Worm (Caenorhabditis elegans) whole organism, early embryonic: ENCODE data around the gene Y62H9A.1.

Source experiments
- B0310.2 ChIP-seq: sonication (generic microtip); optimal IDR thresholded peaks from 2 replicates; lab custom pipeline; 2016; ENCODE audit warnings: mild to moderate bottlenecking, missing genetic modification characterization, missing compliant biosample characterization
- F13C5.2 ChIP-seq: sonication (generic microtip); optimal IDR thresholded peaks from 2 replicates; lab custom pipeline; 2017; ENCODE audit warnings: mild to moderate bottlenecking, missing genetic modification characterization, inconsistent platforms, missing compliant biosample characterization
- aly-1 ChIP-seq: sonication (generic microtip); optimal IDR thresholded peaks from 2 replicates; lab custom pipeline; 2016; ENCODE audit warnings: missing genetic modification characterization, missing compliant biosample characterization
- ama-1 ChIP-seq: fragments of 150-350 bp; optimal IDR thresholded peaks from 2 replicates; lab custom pipeline; 2014
- ceh-13 ChIP-seq: fragments of 200-800 bp; sonication (Bioruptor generic); optimal IDR thresholded peaks from 2 replicates; lab custom pipeline; 2018; ENCODE audit warnings: mild to moderate bottlenecking, missing genetic modification characterization, missing compliant biosample characterization
- ceh-36 ChIP-seq: sonication (generic microtip); optimal IDR thresholded peaks from 2 replicates; lab custom pipeline; 2016; ENCODE audit warnings: missing genetic modification characterization, inconsistent platforms, missing compliant biosample characterization
- ets-7 ChIP-seq: sonication (generic microtip); optimal IDR thresholded peaks from 2 replicates; lab custom pipeline; 2016; ENCODE audit warnings: missing genotype, missing genetic modification characterization, missing compliant biosample characterization
- flt-1 ChIP-seq: fragments of 200-800 bp; sonication (Bioruptor generic); IDR thresholded peaks from 2 replicates; pipeline ENCODE4 v1.3.6; 2022; ENCODE audit warnings: missing genetic modification characterization, missing compliant biosample characterization
- hmbx-1 ChIP-seq: sonication (generic microtip); optimal IDR thresholded peaks from 2 replicates; lab custom pipeline; 2016; ENCODE audit warnings: mild to moderate bottlenecking, missing genetic modification characterization, missing compliant biosample characterization
- hmg-4 ChIP-seq: fragments of 200-800 bp; sonication (Bioruptor generic); optimal IDR thresholded peaks from 2 replicates; lab custom pipeline; 2018; ENCODE audit warnings: mild to moderate bottlenecking, missing genetic modification characterization, missing compliant biosample characterization
- hnd-1 ChIP-seq: sonication (generic microtip); optimal IDR thresholded peaks from 2 replicates; lab custom pipeline; 2016; ENCODE audit warnings: missing genetic modification characterization, missing compliant biosample characterization
- pes-1 ChIP-seq: fragments of 200-800 bp; sonication (Bioruptor generic); IDR thresholded peaks from 2 replicates; pipeline ENCODE4 v1.3.6; 2022; ENCODE audit warnings: missing genetic modification reagents, missing genetic modification characterization, missing compliant biosample characterization
- scrt-1 ChIP-seq: fragments of 200-800 bp; sonication (Bioruptor generic); IDR thresholded peaks from 2 replicates; pipeline ENCODE4 v1.3.6; 2022; ENCODE audit warnings: missing genetic modification characterization, missing compliant biosample characterization
- sea-1 ChIP-seq: fragments of 200-800 bp; sonication (Bioruptor generic); conservative IDR thresholded peaks from 2 replicates; pipeline ENCODE4 v1.3.6; 2022; ENCODE audit warnings: missing genetic modification characterization, missing compliant biosample characterization
- tbx-11 ChIP-seq: fragments of 200-800 bp; sonication (Bioruptor generic); IDR thresholded peaks from 2 replicates; pipeline ENCODE4 v1.3.6; 2022; ENCODE audit warnings: missing genetic modification characterization, missing compliant biosample characterization
- tbx-37 ChIP-seq: fragments of 200-800 bp; sonication (Bioruptor generic); conservative IDR thresholded peaks from 2 replicates; pipeline ENCODE4 v1.3.6; 2022; ENCODE audit warnings: missing genetic modification reagents, missing genetic modification characterization, missing compliant biosample characterization
- tra-4 ChIP-seq: sonication (generic microtip); optimal IDR thresholded peaks from 2 replicates; lab custom pipeline; 2017; ENCODE audit warnings: missing genetic modification characterization, missing compliant biosample characterization

The Y62H9A.1 gene

DNA sequence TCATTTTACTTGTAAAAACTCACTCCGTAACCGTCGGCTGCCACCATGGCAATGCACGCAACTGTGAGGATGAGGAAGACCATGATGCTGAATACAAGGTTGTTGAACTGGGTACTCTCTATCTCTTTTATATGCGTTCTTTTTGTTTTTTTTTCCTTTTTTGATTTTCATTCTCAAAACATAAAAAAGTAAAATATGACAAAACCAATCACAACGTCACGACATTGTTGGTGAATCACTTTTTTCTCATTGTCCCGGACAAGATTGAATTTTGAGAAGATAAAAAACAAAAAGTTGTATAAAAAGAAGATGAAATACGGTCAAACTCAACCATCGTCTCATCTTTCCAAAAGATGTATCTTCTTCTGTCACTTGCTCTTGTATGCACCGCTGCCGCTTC is 7.5 kb downstream of the Y62H9A.1 start, which contains the start of the genes Y62H9A.5 and ule-5:
Y62H9A.5 (minus strand) TSS at position 101 of the 400 bp plus-strand sequence.
ule-5 (plus strand) TSS at position 328 of the 400 bp plus-strand sequence.
- TF ChIP-seq tbx-37 (GFP tag; lab: Robert Waterston, UW) (no peak), tra-4 (no peak), ets-7 (no peak), hmg-4 (GFP tag; lab: Kevin White, UChicago) (no peak), aly-1 (no peak), sea-1 (no peak), tbx-11 (GFP tag; lab: Robert Waterston, UW) (no peak), scrt-1 (GFP tag; lab: Robert Waterston, UW) (no peak), flt-1 (no peak), ama-1 (lab: Kevin White, UChicago) (no peak)

DNA sequence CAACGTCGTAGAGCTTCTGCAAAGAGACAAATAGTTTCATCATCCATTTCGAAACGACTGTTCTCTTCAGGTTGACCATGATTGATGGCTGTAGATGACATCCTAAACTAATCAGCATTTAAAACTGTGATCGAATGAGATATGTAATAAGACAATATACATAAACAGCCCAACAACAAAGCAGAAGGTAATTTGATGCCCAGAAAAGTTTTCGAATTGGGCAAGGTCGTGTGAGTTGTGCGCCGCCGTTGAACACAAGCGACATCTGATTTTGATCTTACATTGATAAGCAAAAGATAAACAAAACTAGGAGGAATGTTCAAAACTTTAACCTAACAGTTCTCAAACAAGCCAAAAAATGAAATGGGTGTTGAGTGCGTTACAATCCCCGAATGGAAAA is 10.2 kb downstream of the Y62H9A.1 start, which contains the start of gene Y62H9A.7:
Y62H9A.7 (minus strand) TSS at position 101 of the 400 bp plus-strand sequence.
- no peak for TF ChIP-seq scrt-1 (GFP tag; lab: Robert Waterston, UW)
- TF ChIP-seq hnd-1: no peak
- TF ChIP-seq tra-4: no peak

DNA sequence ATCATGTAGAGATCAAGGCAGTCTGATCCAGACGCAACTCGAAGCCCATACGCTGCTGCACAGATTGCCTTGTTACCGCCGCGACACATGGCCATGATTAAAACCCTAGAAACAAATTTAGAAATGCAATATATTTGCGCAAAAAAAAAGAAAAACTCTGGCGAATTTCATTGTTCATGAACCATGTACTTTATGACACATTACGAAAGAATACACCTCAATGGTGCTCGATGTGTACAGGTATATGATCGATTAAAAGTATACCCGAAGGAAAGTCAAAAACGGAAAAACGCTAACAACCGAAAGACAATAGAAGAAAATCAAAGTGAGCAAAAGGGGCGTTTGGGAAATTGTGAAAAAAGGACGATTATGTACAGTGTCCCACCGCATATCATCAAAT is 17.0 kb downstream of the Y62H9A.1 start, which contains the start of gene Y62H9A.8:
Y62H9A.8 (minus strand) TSS at position 101 of the 400 bp plus-strand sequence.
- TF ChIP-seq scrt-1 (GFP tag; lab: Robert Waterston, UW): no peak
- no peak for TF ChIP-seq sea-1

DNA sequence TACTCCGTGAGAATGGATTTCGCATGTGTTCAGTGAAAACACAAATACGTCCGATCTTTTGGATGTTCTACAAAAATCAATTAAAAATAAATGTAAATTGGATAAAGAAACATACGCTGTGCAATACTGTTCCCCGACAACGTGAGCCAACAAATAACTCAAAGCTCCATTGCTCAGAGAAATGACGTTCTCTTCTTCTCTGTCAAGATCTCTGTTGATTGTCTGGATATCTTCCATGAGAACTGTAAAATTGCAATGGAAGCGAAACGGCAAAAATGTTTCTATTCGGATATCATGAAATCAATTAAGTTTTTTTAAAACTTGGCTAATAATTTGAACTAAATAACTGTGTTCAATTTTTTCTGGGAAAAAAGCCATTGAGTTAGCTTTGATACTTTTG is 21.4 kb downstream of the Y62H9A.1 start:
- TF ChIP-seq ceh-36 (tag; lab: Kevin White, UChicago): no peak
- TF ChIP-seq tbx-37 (GFP tag; lab: Robert Waterston, UW): no peak
- TF ChIP-seq tbx-11 (GFP tag; lab: Robert Waterston, UW): no peak
- no peak for TF ChIP-seq ets-7
- no peak for TF ChIP-seq aly-1
- TF ChIP-seq tra-4: no peak
- TF ChIP-seq pes-1 (GFP tag; lab: Robert Waterston, UW): no peak
- no peak for TF ChIP-seq hnd-1
- no peak for TF ChIP-seq B0310.2 (tag; lab: Kevin White, UChicago)
- no peak for TF ChIP-seq hmbx-1 (tag; lab: Kevin White, UChicago)
- TF ChIP-seq scrt-1 (GFP tag; lab: Robert Waterston, UW): no peak
- TF ChIP-seq flt-1: no peak
- no peak for TF ChIP-seq ceh-13 (GFP tag; lab: Kevin White, UChicago)
- TF ChIP-seq hmg-4 (GFP tag; lab: Kevin White, UChicago): no peak
- no peak for TF ChIP-seq F13C5.2 (tag; lab: Kevin White, UChicago)
- TF ChIP-seq sea-1: no peak
- no peak for TF ChIP-seq ama-1 (lab: Kevin White, UChicago)

DNA sequence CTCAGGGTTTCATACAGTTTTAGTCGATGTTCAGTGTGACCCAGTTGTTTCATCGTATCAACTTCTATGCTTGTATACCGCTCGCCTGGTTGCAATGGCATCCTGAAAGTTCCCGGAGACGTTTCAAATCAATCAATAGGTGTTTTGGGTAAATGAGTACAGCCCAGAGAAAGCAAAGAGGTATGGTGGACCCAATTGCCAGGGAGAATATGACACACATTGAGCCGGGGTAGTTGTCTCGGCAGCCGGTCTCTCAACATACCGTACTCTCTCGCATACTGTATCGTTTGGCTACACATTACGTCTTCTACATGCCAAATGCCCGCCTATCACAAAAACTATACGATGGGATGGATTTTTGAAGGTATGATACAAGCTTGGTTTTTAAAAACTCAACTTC is 22.7 kb downstream of the Y62H9A.1 start, which contains the start of gene Y62H9A.9:
Y62H9A.9 (minus strand) TSS at position 101 of the 400 bp plus-strand sequence.
- TF ChIP-seq B0310.2 (tag; lab: Kevin White, UChicago) (no peak), scrt-1 (GFP tag; lab: Robert Waterston, UW) (no peak), tbx-37 (GFP tag; lab: Robert Waterston, UW) (no peak), ceh-36 (tag; lab: Kevin White, UChicago) (no peak), hmbx-1 (tag; lab: Kevin White, UChicago) (no peak), hnd-1 (no peak), ets-7 (no peak), pes-1 (GFP tag; lab: Robert Waterston, UW) (no peak), tra-4 (no peak), ceh-13 (GFP tag; lab: Kevin White, UChicago) (no peak), ama-1 (lab: Kevin White, UChicago) (no peak), tbx-11 (GFP tag; lab: Robert Waterston, UW) (no peak), sea-1 (no peak)

DNA sequence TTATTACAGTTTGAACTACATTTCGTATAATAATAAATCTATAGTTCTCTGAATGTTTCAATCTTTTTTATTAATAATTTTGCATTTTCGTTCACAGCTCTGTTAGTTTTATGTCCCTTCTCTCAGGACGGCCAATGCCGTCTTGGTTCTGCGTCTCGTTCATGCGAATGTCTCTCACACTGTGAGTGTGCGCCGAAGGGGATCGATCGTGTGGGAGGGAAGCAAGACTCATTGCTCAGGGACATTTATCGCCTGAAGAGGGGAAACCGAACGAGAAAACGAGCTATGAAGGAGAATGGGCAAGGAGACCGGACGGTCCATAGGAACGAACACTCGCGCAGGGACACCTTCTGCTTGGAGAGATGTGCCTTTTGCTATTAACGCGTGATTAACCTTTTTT is 23.7 kb downstream of the Y62H9A.1 start:
- TF ChIP-seq hmg-4 (GFP tag; lab: Kevin White, UChicago) (no peak), B0310.2 (tag; lab: Kevin White, UChicago) (no peak), ceh-36 (tag; lab: Kevin White, UChicago) (no peak), hmbx-1 (tag; lab: Kevin White, UChicago) (no peak), tbx-11 (GFP tag; lab: Robert Waterston, UW) (no peak), pes-1 (GFP tag; lab: Robert Waterston, UW) (no peak), ama-1 (lab: Kevin White, UChicago) (no peak), ceh-13 (GFP tag; lab: Kevin White, UChicago) (no peak), tra-4 (no peak), tbx-37 (GFP tag; lab: Robert Waterston, UW) (no peak), flt-1 (no peak), aly-1 (no peak)

DNA sequence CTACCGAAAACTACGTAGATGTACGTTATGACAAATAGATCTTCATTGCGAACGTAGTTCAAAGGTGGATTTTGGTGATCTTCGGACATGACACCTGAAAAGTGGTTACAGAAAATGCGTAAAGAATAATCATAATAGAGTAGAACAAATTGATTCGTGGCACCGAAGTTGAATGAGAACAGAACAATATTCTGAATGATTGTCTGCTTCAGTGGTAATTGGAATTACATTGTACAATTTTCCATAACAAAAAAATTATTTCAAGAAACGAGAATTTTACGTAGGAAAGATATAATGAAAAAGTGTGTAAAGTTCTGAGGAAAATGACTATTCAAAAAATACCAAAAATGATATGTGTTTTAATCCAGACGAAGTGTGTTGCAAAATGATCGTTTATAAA is 27.3 kb downstream of the Y62H9A.1 start, which contains the start of gene Y62H9A.10:
Y62H9A.10 (minus strand) TSS at position 101 of the 400 bp plus-strand sequence.
- TF ChIP-seq hmbx-1 (tag; lab: Kevin White, UChicago) (no peak), hmg-4 (GFP tag; lab: Kevin White, UChicago) (no peak), flt-1 (no peak), pes-1 (GFP tag; lab: Robert Waterston, UW) (no peak), tbx-11 (GFP tag; lab: Robert Waterston, UW) (no peak), F13C5.2 (tag; lab: Kevin White, UChicago) (no peak), scrt-1 (GFP tag; lab: Robert Waterston, UW) (no peak), B0310.2 (tag; lab: Kevin White, UChicago) (no peak), ceh-13 (GFP tag; lab: Kevin White, UChicago) (no peak), ets-7 (no peak), hnd-1 (no peak), tra-4 (no peak)

DNA sequence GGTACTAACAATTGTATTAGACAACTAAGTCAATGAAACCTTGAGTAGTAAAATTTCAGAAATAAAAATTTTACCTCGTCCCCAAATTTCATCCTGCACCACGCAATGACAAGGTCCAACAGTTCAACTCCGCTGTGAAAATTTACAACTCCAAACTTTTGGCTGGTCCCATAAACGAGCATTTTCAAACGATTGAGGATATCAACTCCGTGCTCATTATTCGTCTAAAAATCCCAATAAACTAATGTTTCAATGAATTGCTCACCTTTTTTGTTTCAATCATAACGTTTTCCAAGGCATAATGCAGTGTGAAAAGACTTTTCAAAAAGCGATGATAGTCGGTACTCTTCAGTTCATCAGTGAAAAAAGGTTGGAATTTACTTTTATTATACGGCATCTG is 31.3 kb downstream of the Y62H9A.1 start:
- no peak for TF ChIP-seq aly-1
- TF ChIP-seq tbx-37 (GFP tag; lab: Robert Waterston, UW): no peak
- TF ChIP-seq ceh-36 (tag; lab: Kevin White, UChicago): no peak
- TF ChIP-seq ama-1 (lab: Kevin White, UChicago): no peak
